Worm (Caenorhabditis elegans): Measurements from ENCODE around the gene fbxa-213.

- TF ChIP-seq unc-39 (tag; optimal IDR thresholded peaks at IDR 0.05), result no peak
- no peak for TF ChIP-seq zag-1 (tag; optimal IDR thresholded peaks at IDR 0.05)
- TF ChIP-seq ama-1 (optimal IDR thresholded peaks at IDR 0.05), result no peak
- no peak for TF ChIP-seq ceh-9 (tag; optimal IDR thresholded peaks at IDR 0.05)
- TF ChIP-seq egl-27 (tag; optimal IDR thresholded peaks at IDR 0.05), result no peak
These were observed 44.3 kb downstream of the fbxa-213 start, which contains the start of gene F16H6.10 for ce11 chrV:18224353-18224752.

All from whole organism, L3 larva.